Worm (Caenorhabditis elegans) whole organism, L2 larva: Measurements from ENCODE around the gene bcl-7.
A peak's percentile ranks its signal among the peaks of the same experiment; 100 is the strongest.

Experiments
- R02D3.7 ChIP-seq: fragments of 150-350 bp; optimal IDR thresholded peaks from 2 replicates; lab custom pipeline; 2014; ENCODE audit warnings: missing biosample characterization, missing genetic modification characterization
- Y55F3AM.14 ChIP-seq: fragments of 200-800 bp; sonication (Bioruptor generic); optimal IDR thresholded peaks from 2 replicates; lab custom pipeline; 2018; ENCODE audit warnings: mild to moderate bottlenecking, missing genetic modification characterization, missing compliant biosample characterization
- blmp-1 ChIP-seq: sonication (generic microtip); optimal IDR thresholded peaks from 2 replicates; lab custom pipeline; 2017; ENCODE audit warnings: missing genetic modification characterization, mild to moderate bottlenecking, missing compliant biosample characterization, antibody characterized with exemption, moderate library complexity; ENCODE audit not compliant: insufficient read depth
- ceh-82 ChIP-seq: fragments of 150-350 bp; optimal IDR thresholded peaks from 2 replicates; lab custom pipeline; 2014; ENCODE audit warnings: missing biosample characterization, missing genetic modification characterization
- elt-3 ChIP-seq: sonication (generic microtip); optimal IDR thresholded peaks from 2 replicates; lab custom pipeline; 2017; ENCODE audit warnings: missing biosample characterization, missing genetic modification characterization
- fos-1 ChIP-seq: fragments of 150-350 bp; optimal IDR thresholded peaks from 2 replicates; lab custom pipeline; 2014; ENCODE audit warnings: missing biosample characterization, missing genetic modification characterization
- lsy-2 ChIP-seq, 2 experiments: fragments of 150-350 bp in 1 of 2; sonication (generic microtip) in 1 of 2; optimal IDR thresholded peaks; 2 replicates each; lab custom pipeline; 2014 to 2017; ENCODE audit warnings: missing biosample characterization in 2 of 2, missing genetic modification characterization in 2 of 2
- ztf-11 ChIP-seq: sonication (generic microtip); optimal IDR thresholded peaks from 2 replicates; lab custom pipeline; 2017; ENCODE audit warnings: missing biosample characterization, missing genetic modification characterization

DNA sequence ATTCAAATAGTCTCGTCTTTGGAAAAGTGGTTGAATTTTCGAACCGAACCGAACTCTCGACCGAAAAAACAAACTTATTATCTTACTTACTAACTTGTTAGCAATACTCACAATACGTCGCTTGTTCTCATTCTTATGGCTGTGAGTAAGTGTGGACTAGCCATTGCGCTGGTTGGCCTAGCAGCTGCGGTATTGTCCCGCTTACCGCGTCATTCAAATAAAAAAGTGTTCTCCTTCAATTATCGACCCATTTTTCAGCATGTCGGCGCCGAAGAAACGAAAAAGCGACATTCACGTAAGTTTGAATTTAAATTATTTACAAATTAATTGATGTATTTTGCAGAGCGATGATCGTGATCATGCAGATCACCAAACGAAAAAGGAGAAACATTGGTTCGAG is 33.2 kb downstream of the bcl-7 start:
- TF ChIP-seq blmp-1 (tag; lab: Kevin White, UChicago) (no peak), lsy-2 (tag; optimal IDR thresholded peaks at IDR 0.05; lab: Kevin White, UChicago) (peak in 1 of 2 experiments; percentile 7), elt-3 (tag; lab: Kevin White, UChicago) (no peak), ztf-11 (no peak), fos-1 (peak; percentile 13), R02D3.7 (tag; lab: Kevin White, UChicago) (no peak), Y55F3AM.14 (GFP tag; lab: Kevin White, UChicago) (no peak), ceh-82 (tag; lab: Kevin White, UChicago) (no peak)
